Worm (Caenorhabditis elegans): Measurements from ENCODE around the gene prx-13.

DNA sequence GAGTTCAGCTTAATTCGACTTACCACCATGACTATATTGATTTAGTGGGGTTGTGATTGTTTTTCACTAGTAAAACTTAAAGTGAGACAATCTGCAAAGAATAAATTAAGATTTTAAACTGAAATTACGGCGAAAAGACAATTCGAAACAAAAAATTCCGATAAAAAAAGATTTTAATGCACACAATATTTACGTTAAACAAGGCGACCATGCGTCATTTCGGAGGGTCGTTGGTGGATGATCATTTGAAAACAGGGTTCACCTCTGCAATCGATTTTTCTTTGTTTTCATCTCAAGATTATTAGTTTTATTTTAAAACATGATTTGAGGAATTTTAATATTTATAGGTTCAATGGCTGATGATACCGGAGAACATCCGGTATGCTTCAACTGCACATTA lies 1.3 kb upstream of the prx-13 start, which contains the start of gene lsm-4:
- TF ChIP-seq F13C5.2 (tag; optimal IDR thresholded peaks at IDR 0.05): no peak
- no peak for TF ChIP-seq ama-1 (optimal IDR thresholded peaks at IDR 0.05)
- TF ChIP-seq pes-1 (GFP tag; IDR thresholded peaks at IDR 0.05): no peak
- TF ChIP-seq ets-7 (tag; optimal IDR thresholded peaks at IDR 0.05): no peak
- no peak for TF ChIP-seq hmg-4 (GFP tag; optimal IDR thresholded peaks at IDR 0.05)
